Worm (Caenorhabditis elegans) whole organism, L3 larva: ENCODE data around the gene fbxb-58.

Experiments
- R02D3.7 ChIP-seq: fragments of 150-350 bp; optimal IDR thresholded peaks from 2 replicates; lab custom pipeline; 2014; ENCODE audit warnings: missing biosample characterization, missing genetic modification characterization
- ZK546.5 ChIP-seq: sonication (generic microtip); optimal IDR thresholded peaks from 2 replicates; lab custom pipeline; 2017; ENCODE audit warnings: missing biosample characterization, missing genetic modification characterization
- aly-2 ChIP-seq: fragments of 150-350 bp; optimal IDR thresholded peaks from 2 replicates; lab custom pipeline; 2014; ENCODE audit warnings: missing biosample characterization, missing genetic modification characterization
- ama-1 ChIP-seq: fragments of 150-350 bp; optimal IDR thresholded peaks from 2 replicates; lab custom pipeline; 2018
- ceh-16 ChIP-seq: sonication (generic microtip); optimal IDR thresholded peaks from 2 replicates; lab custom pipeline; 2017; ENCODE audit warnings: missing biosample characterization, missing genetic modification characterization
- ceh-9 ChIP-seq: sonication (generic microtip); optimal IDR thresholded peaks from 2 replicates; lab custom pipeline; 2018; ENCODE audit warnings: missing biosample characterization, missing genetic modification characterization
- egl-27 ChIP-seq: sonication (generic microtip); optimal IDR thresholded peaks from 4 replicates; lab custom pipeline; 2017; ENCODE audit warnings: missing biosample characterization, missing genetic modification reagents, missing genetic modification characterization
- egl-5 ChIP-seq: fragments of 150-350 bp; optimal IDR thresholded peaks from 2 replicates; lab custom pipeline; 2017; ENCODE audit warnings: missing biosample characterization, missing genetic modification reagents, missing genetic modification characterization, inconsistent platforms
- elt-1 ChIP-seq: fragments of 150-350 bp; optimal IDR thresholded peaks from 2 replicates; lab custom pipeline; 2014; ENCODE audit warnings: missing biosample characterization, missing genetic modification characterization
- elt-2 ChIP-seq: sonication (generic microtip); optimal IDR thresholded peaks from 2 replicates; lab custom pipeline; 2016; ENCODE audit warnings: missing genetic modification reagents, mild to moderate bottlenecking, missing genetic modification characterization, missing compliant biosample characterization
- elt-3 ChIP-seq, 3 experiments: fragments of 150-350 bp in 1 of 3; sonication (generic microtip) in 2 of 3; optimal IDR thresholded peaks; 2 replicates in 2 of 3; 4 replicates in 1 of 3; lab custom pipeline; 2014 to 2017; ENCODE audit warnings: missing biosample characterization in 3 of 3, missing genetic modification characterization in 3 of 3
- eor-1 ChIP-seq, 2 experiments: fragments of 150-350 bp; optimal IDR thresholded peaks; 2 replicates each; lab custom pipeline; 2014 to 2018; ENCODE audit warnings: missing biosample characterization in 2 of 2, missing genetic modification characterization in 2 of 2
- fkh-10 ChIP-seq: sonication (generic microtip); optimal IDR thresholded peaks from 2 replicates; lab custom pipeline; 2017; ENCODE audit warnings: missing biosample characterization, missing genetic modification reagents, missing genetic modification characterization
- fkh-2 ChIP-seq: fragments of 150-350 bp; optimal IDR thresholded peaks from 2 replicates; lab custom pipeline; 2014; ENCODE audit warnings: missing biosample characterization, missing genetic modification reagents, missing genetic modification characterization
- hmg-11 ChIP-seq: sonication (generic microtip); optimal IDR thresholded peaks from 2 replicates; lab custom pipeline; 2016; ENCODE audit warnings: missing genetic modification characterization, missing compliant biosample characterization
- lin-15B ChIP-seq: fragments of 150-350 bp; optimal IDR thresholded peaks from 2 replicates; lab custom pipeline; 2014; ENCODE audit warnings: missing biosample characterization, missing genetic modification characterization
- lin-39 ChIP-seq: fragments of 150-350 bp; optimal IDR thresholded peaks from 2 replicates; lab custom pipeline; 2018; ENCODE audit warnings: missing biosample characterization, missing genetic modification reagents, missing genetic modification characterization
- mdl-1 ChIP-seq: fragments of 150-350 bp; optimal IDR thresholded peaks from 2 replicates; lab custom pipeline; 2014; ENCODE audit warnings: missing biosample characterization, missing genetic modification characterization
- nhr-12 ChIP-seq: fragments of 150-350 bp; optimal IDR thresholded peaks from 2 replicates; lab custom pipeline; 2014; ENCODE audit warnings: missing biosample characterization, missing genetic modification characterization
- nhr-23 ChIP-seq: fragments of 150-350 bp; optimal IDR thresholded peaks from 2 replicates; lab custom pipeline; 2014; ENCODE audit warnings: missing biosample characterization, missing genetic modification reagents, missing genetic modification characterization
- nhr-25 ChIP-seq: sonication (generic microtip); optimal IDR thresholded peaks from 2 replicates; lab custom pipeline; 2017; ENCODE audit warnings: missing biosample characterization, missing genetic modification characterization
- nhr-43 ChIP-seq: sonication (generic microtip); optimal IDR thresholded peaks from 2 replicates; lab custom pipeline; 2016; ENCODE audit warnings: mild to moderate bottlenecking, missing genetic modification characterization, missing compliant biosample characterization; ENCODE audit not compliant: poor library complexity, severe bottlenecking
- nhr-67 ChIP-seq: fragments of 150-350 bp; optimal IDR thresholded peaks from 2 replicates; lab custom pipeline; 2014; ENCODE audit warnings: missing biosample characterization, missing genetic modification characterization
- nhr-76 ChIP-seq: fragments of 150-350 bp; sonication (generic microtip); optimal IDR thresholded peaks from 5 replicates; lab custom pipeline; 2014; ENCODE audit warnings: missing biosample characterization, missing genetic modification characterization
- nhr-77 ChIP-seq: fragments of 150-350 bp; optimal IDR thresholded peaks from 2 replicates; lab custom pipeline; 2014; ENCODE audit warnings: missing biosample characterization, missing genetic modification characterization
- pha-4 ChIP-seq: fragments of 150-350 bp; optimal IDR thresholded peaks from 2 replicates; lab custom pipeline; 2014; ENCODE audit warnings: missing biosample characterization, missing genetic modification reagents, missing genetic modification characterization
- pqm-1 ChIP-seq: fragments of 150-350 bp; optimal IDR thresholded peaks from 2 replicates; lab custom pipeline; 2017; ENCODE audit warnings: missing biosample characterization, missing genetic modification characterization, inconsistent platforms
- sea-2 ChIP-seq: fragments of 150-350 bp; sonication (generic microtip); optimal IDR thresholded peaks from 4 replicates; lab custom pipeline; 2014; ENCODE audit warnings: missing biosample characterization, missing genetic modification reagents, missing genetic modification characterization
- snpc-4 ChIP-seq: fragments of 150-350 bp; optimal IDR thresholded peaks from 2 replicates; lab custom pipeline; 2014; ENCODE audit warnings: missing biosample characterization, missing genetic modification characterization
- unc-39 ChIP-seq: sonication (generic microtip); optimal IDR thresholded peaks from 4 replicates; lab custom pipeline; 2017; ENCODE audit warnings: missing biosample characterization, missing genetic modification characterization
- zag-1 ChIP-seq: fragments of 150-350 bp; optimal IDR thresholded peaks from 2 replicates; lab custom pipeline; 2014; ENCODE audit warnings: missing biosample characterization, missing genetic modification characterization
- ztf-11 ChIP-seq: fragments of 150-350 bp; optimal IDR thresholded peaks from 2 replicates; lab custom pipeline; 2014; ENCODE audit warnings: missing biosample characterization, missing genetic modification characterization
- ztf-4 ChIP-seq: fragments of 150-350 bp; optimal IDR thresholded peaks from 2 replicates; lab custom pipeline; 2014; ENCODE audit warnings: missing biosample characterization, missing genetic modification characterization

Gene fbxb-58

ce11 chrX:1674056-1674455 is 46.1 kb downstream of the fbxb-58 start, which contains the start of gene tbx-31:
Gene tbx-31, minus strand, starts transcription at chrX:1674156.
- no peak for TF ChIP-seq ama-1 (lab: Kevin White, UChicago)
- no peak for TF ChIP-seq unc-39 (tag; lab: Kevin White, UChicago)
- TF ChIP-seq lin-39 (tag; lab: Kevin White, UChicago): no peak
- TF ChIP-seq nhr-23 (tag; lab: Kevin White, UChicago): no peak
- TF ChIP-seq snpc-4 (tag; lab: Kevin White, UChicago): no peak
- no peak for TF ChIP-seq elt-3 (tag; optimal IDR thresholded peaks at IDR 0.05; lab: Kevin White, UChicago)
- no peak for TF ChIP-seq nhr-43 (tag; lab: Kevin White, UChicago)

ce11 chrX:1675879-1676278 is 47.9 kb downstream of the fbxb-58 start:
- TF ChIP-seq egl-27 (tag; lab: Kevin White, UChicago) (no peak), pha-4 (tag; lab: Kevin White, UChicago) (no peak), elt-2 (no peak), snpc-4 (tag; lab: Kevin White, UChicago) (no peak), lin-39 (tag; lab: Kevin White, UChicago) (no peak), nhr-77 (no peak), sea-2 (GFP tag; lab: Kevin White, UChicago) (no peak), ceh-9 (no peak), nhr-25 (no peak), aly-2 (tag; lab: Kevin White, UChicago) (no peak), eor-1 (tag; optimal IDR thresholded peaks at IDR 0.05; lab: Kevin White, UChicago) (no peak), lin-15B (no peak), fkh-10 (GFP tag; lab: Kevin White, UChicago) (no peak), ztf-11 (tag; lab: Kevin White, UChicago) (no peak), pqm-1 (no peak), nhr-67 (no peak)
- TF ChIP-seq, all 47 proteins: peak for 0

ce11 chrX:1678021-1678420 is 50.1 kb downstream of the fbxb-58 start, which contains the start of gene fbxa-170:
Gene fbxa-170, minus strand, starts transcription at chrX:1678121.
- TF ChIP-seq pqm-1: no peak
- TF ChIP-seq ZK546.5 (tag; lab: Kevin White, UChicago): no peak
- TF ChIP-seq nhr-43 (tag; lab: Kevin White, UChicago): no peak
- no peak for TF ChIP-seq fkh-2
- TF ChIP-seq R02D3.7 (tag; lab: Kevin White, UChicago): no peak
- TF ChIP-seq ceh-16 (tag; lab: Kevin White, UChicago): no peak
- TF ChIP-seq nhr-12: no peak
- no peak for TF ChIP-seq hmg-11 (tag; lab: Kevin White, UChicago)
- TF ChIP-seq fkh-10 (GFP tag; lab: Kevin White, UChicago): no peak
- TF ChIP-seq zag-1: no peak
- TF ChIP-seq lin-39 (tag; lab: Kevin White, UChicago): no peak
- no peak for TF ChIP-seq snpc-4 (tag; lab: Kevin White, UChicago)
- no peak for TF ChIP-seq egl-27 (tag; lab: Kevin White, UChicago)
- no peak for TF ChIP-seq elt-1 (tag; lab: Kevin White, UChicago)
- no peak for TF ChIP-seq ztf-4 (tag; lab: Kevin White, UChicago)
- no peak for TF ChIP-seq egl-5
- TF ChIP-seq mdl-1 (tag; lab: Kevin White, UChicago): no peak
- TF ChIP-seq nhr-76 (tag; lab: Kevin White, UChicago): no peak
- TF ChIP-seq eor-1 (tag; optimal IDR thresholded peaks at IDR 0.05; lab: Kevin White, UChicago): no peak
